Fruit fly (Drosophila melanogaster): Measurements from ENCODE around the gene sif.

DNA sequence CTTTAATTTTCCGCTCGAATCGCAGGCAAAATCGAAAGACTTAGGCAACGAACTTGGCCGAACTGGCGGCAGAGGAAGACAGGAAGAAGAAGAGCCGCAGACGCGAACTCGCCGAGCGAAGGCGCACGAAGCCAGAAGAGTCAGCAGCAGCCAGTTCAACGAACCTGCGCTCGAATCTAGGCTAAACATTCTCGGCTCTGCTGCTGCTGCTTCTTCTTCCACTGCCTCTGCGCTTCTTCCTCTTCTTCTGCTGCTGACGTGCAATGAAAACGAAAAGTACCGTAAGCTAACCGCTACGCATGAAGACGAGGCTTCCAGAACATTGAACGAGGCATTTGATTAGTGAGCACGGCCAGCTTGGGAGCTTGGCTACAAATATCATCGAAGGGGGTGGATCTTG is 41.2 kb upstream of the sif start:
- TF ChIP-seq psq (optimal IDR thresholded peaks at IDR 0.05): no peak
- no peak for TF ChIP-seq usp (GFP tag; optimal IDR thresholded peaks at IDR 0.05)
- TF ChIP-seq Dll (optimal IDR thresholded peaks at IDR 0.05): no peak
- no peak for TF ChIP-seq CG8478 (optimal IDR thresholded peaks at IDR 0.05)
- TF ChIP-seq EcR (GFP tag; optimal IDR thresholded peaks at IDR 0.05): peak; percentile 61 to 88
- no peak for TF ChIP-seq pan (optimal IDR thresholded peaks at IDR 0.05)

Measured in whole organism.